Worm (Caenorhabditis elegans) whole organism, L1 larva: Measurements from ENCODE around the gene ZK1128.7.

ENCODE experiments used
- C04F5.9 ChIP-seq: sonication (generic microtip); optimal IDR thresholded peaks from 2 replicates; lab custom pipeline; 2016; ENCODE audit warnings: missing genetic modification characterization, missing compliant biosample characterization
- C34B4.2 ChIP-seq: sonication (generic microtip); optimal IDR thresholded peaks from 2 replicates; lab custom pipeline; 2017; ENCODE audit warnings: mild to moderate bottlenecking, missing genetic modification characterization, missing compliant biosample characterization
- alr-1 ChIP-seq: fragments of 200-800 bp; sonication (Bioruptor generic); optimal IDR thresholded peaks from 2 replicates; lab custom pipeline; 2018; ENCODE audit warnings: borderline replicate concordance, mild to moderate bottlenecking, missing genetic modification characterization, missing compliant biosample characterization
- ama-1 ChIP-seq: fragments of 150-350 bp; optimal IDR thresholded peaks from 2 replicates; lab custom pipeline; 2014
- blmp-1 ChIP-seq: fragments of 150-350 bp; optimal IDR thresholded peaks from 2 replicates; lab custom pipeline; 2014; ENCODE audit warnings: missing biosample characterization, missing genetic modification characterization
- ceh-63 ChIP-seq: fragments of 200-800 bp; sonication (Bioruptor generic); optimal IDR thresholded peaks from 2 replicates; lab custom pipeline; 2018; ENCODE audit warnings: mild to moderate bottlenecking, missing genetic modification characterization, missing compliant biosample characterization
- ceh-8 ChIP-seq: fragments of 200-800 bp; sonication (Bioruptor generic); optimal IDR thresholded peaks from 2 replicates; lab custom pipeline; 2018; ENCODE audit warnings: mild to moderate bottlenecking, missing genetic modification characterization, moderate library complexity, missing compliant biosample characterization
- ceh-82 ChIP-seq, 3 experiments: fragments of 150-350 bp in 1 of 3; sonication (generic microtip) in 2 of 3; optimal IDR thresholded peaks; 2 replicates each; lab custom pipeline; 2014 to 2017; ENCODE audit warnings: missing biosample characterization in 3 of 3, missing genetic modification characterization in 3 of 3
- ceh-88 ChIP-seq: fragments of 200-800 bp; sonication (Bioruptor generic); IDR thresholded peaks from 2 replicates; pipeline ENCODE4 v1.3.6; 2022; ENCODE audit warnings: missing genetic modification characterization, missing compliant biosample characterization
- ceh-90 ChIP-seq: sonication (generic microtip); optimal IDR thresholded peaks from 2 replicates; lab custom pipeline; 2016; ENCODE audit warnings: missing genetic modification characterization, missing compliant biosample characterization
- ces-1 ChIP-seq: fragments of 150-350 bp; optimal IDR thresholded peaks from 2 replicates; lab custom pipeline; 2014; ENCODE audit warnings: missing biosample characterization, missing genetic modification reagents, missing genetic modification characterization
- dpl-1 ChIP-seq, 3 experiments: fragments of 150-350 bp in 2 of 3; sonication (generic microtip) in 1 of 3; optimal IDR thresholded peaks; 2 replicates each; lab custom pipeline; 2014 to 2017; ENCODE audit warnings: missing biosample characterization in 3 of 3, missing genetic modification characterization in 3 of 3, missing genetic modification reagents in 3 of 3
- dsc-1 ChIP-seq: sonication (generic microtip); optimal IDR thresholded peaks from 2 replicates; lab custom pipeline; 2016; ENCODE audit warnings: mild to moderate bottlenecking, missing genetic modification characterization, missing compliant biosample characterization
- efl-1 ChIP-seq, 4 experiments: fragments of 150-350 bp; optimal IDR thresholded peaks in 3 of 4; peaks in 1 of 4; 1 replicate in 1 of 4; 2 replicates in 3 of 4; lab custom pipeline; 2014; ENCODE audit warnings: missing biosample characterization in 2 of 4, missing genetic modification characterization in 2 of 4, missing genetic modification reagents in 2 of 4
- efl-3 ChIP-seq: fragments of 200-800 bp; sonication (Bioruptor generic); optimal IDR thresholded peaks from 2 replicates; lab custom pipeline; 2018; ENCODE audit warnings: mild to moderate bottlenecking, missing genetic modification characterization, missing compliant biosample characterization
- egl-13 ChIP-seq: sonication (generic microtip); optimal IDR thresholded peaks from 2 replicates; lab custom pipeline; 2016; ENCODE audit warnings: missing genotype, missing genetic modification reagents, missing genetic modification characterization, missing compliant biosample characterization
- elt-3 ChIP-seq, 6 experiments: fragments of 150-350 bp in 1 of 6; sonication (generic microtip); optimal IDR thresholded peaks; 2 replicates each; lab custom pipeline; 2017 to 2018; ENCODE audit warnings: missing biosample characterization in 6 of 6, missing genetic modification characterization in 6 of 6, inconsistent platforms in 1 of 6
- ets-5 ChIP-seq: fragments of 200-800 bp; sonication (Bioruptor generic); IDR thresholded peaks from 2 replicates; pipeline ENCODE4 v1.3.6; 2022; ENCODE audit warnings: missing genetic modification characterization, missing compliant biosample characterization
- fkh-4 ChIP-seq: sonication (generic microtip); optimal IDR thresholded peaks from 2 replicates; lab custom pipeline; 2016; ENCODE audit warnings: missing compliant biosample characterization, missing genetic modification characterization, borderline replicate concordance
- fos-1 ChIP-seq: fragments of 150-350 bp; optimal IDR thresholded peaks from 2 replicates; lab custom pipeline; 2014; ENCODE audit warnings: missing biosample characterization, missing genetic modification characterization
- grh-1 ChIP-seq: fragments of 200-800 bp; sonication (Bioruptor generic); IDR thresholded peaks from 2 replicates; pipeline ENCODE4 v1.3.6; 2022; ENCODE audit warnings: missing genetic modification reagents, missing genetic modification characterization, missing compliant biosample characterization
- hlh-17 ChIP-seq: fragments of 200-800 bp; sonication (Bioruptor generic); optimal IDR thresholded peaks from 2 replicates; lab custom pipeline; 2018; ENCODE audit warnings: missing genetic modification characterization, mild to moderate bottlenecking, missing compliant biosample characterization, moderate library complexity, borderline replicate concordance
- hpl-2 ChIP-seq: fragments of 150-350 bp; optimal IDR thresholded peaks from 2 replicates; lab custom pipeline; 2014; ENCODE audit warnings: missing biosample characterization, missing genetic modification reagents, missing genetic modification characterization
- irx-1 ChIP-seq: sonication (generic microtip); optimal IDR thresholded peaks from 2 replicates; lab custom pipeline; 2016; ENCODE audit warnings: missing genetic modification characterization, missing compliant biosample characterization
- isw-1 ChIP-seq: fragments of 200-800 bp; sonication (Bioruptor generic); IDR thresholded peaks from 2 replicates; pipeline ENCODE4 v1.3.6; 2022; ENCODE audit warnings: missing genetic modification characterization, missing compliant biosample characterization
- jun-1 ChIP-seq: fragments of 150-350 bp; optimal IDR thresholded peaks from 2 replicates; lab custom pipeline; 2014; ENCODE audit warnings: missing biosample characterization, missing genetic modification reagents, missing genetic modification characterization
- lin-13 ChIP-seq: fragments of 150-350 bp; optimal IDR thresholded peaks from 2 replicates; lab custom pipeline; 2014; ENCODE audit warnings: missing biosample characterization, missing genetic modification reagents, missing genetic modification characterization
- lin-39 ChIP-seq: fragments of 150-350 bp; optimal IDR thresholded peaks from 2 replicates; lab custom pipeline; 2014; ENCODE audit warnings: missing biosample characterization, missing genetic modification reagents, missing genetic modification characterization
- lsy-2 ChIP-seq, 2 experiments: fragments of 150-350 bp; optimal IDR thresholded peaks; 2 replicates each; lab custom pipeline; 2014; ENCODE audit warnings: missing biosample characterization in 2 of 2, missing genetic modification characterization in 2 of 2
- mab-9 ChIP-seq: fragments of 200-800 bp; sonication (Bioruptor generic); IDR thresholded peaks from 2 replicates; pipeline ENCODE4 v1.3.6; 2022; ENCODE audit warnings: missing genetic modification reagents, missing genetic modification characterization, missing compliant biosample characterization
- nhr-11 ChIP-seq: fragments of 150-350 bp; optimal IDR thresholded peaks from 2 replicates; lab custom pipeline; 2014; ENCODE audit warnings: missing biosample characterization, missing genetic modification characterization
- nhr-20 ChIP-seq: sonication (generic microtip); optimal IDR thresholded peaks from 2 replicates; lab custom pipeline; 2016; ENCODE audit warnings: mild to moderate bottlenecking, missing genetic modification characterization, missing compliant biosample characterization
- nhr-237 ChIP-seq: fragments of 150-350 bp; optimal IDR thresholded peaks from 2 replicates; lab custom pipeline; 2014; ENCODE audit warnings: missing biosample characterization, missing genetic modification characterization
- nhr-28 ChIP-seq: fragments of 150-350 bp; optimal IDR thresholded peaks from 2 replicates; lab custom pipeline; 2014; ENCODE audit warnings: missing biosample characterization, missing genetic modification characterization
- nhr-76 ChIP-seq: sonication (generic microtip); optimal IDR thresholded peaks from 2 replicates; lab custom pipeline; 2017; ENCODE audit warnings: missing biosample characterization, missing genetic modification characterization
- nhr-77 ChIP-seq: fragments of 150-350 bp; optimal IDR thresholded peaks from 2 replicates; lab custom pipeline; 2014; ENCODE audit warnings: missing biosample characterization, missing genetic modification characterization
- pag-3 ChIP-seq: sonication (generic microtip); optimal IDR thresholded peaks from 2 replicates; lab custom pipeline; 2017; ENCODE audit warnings: missing genetic modification characterization, mild to moderate bottlenecking, missing compliant biosample characterization, antibody characterized with exemption, borderline replicate concordance; ENCODE audit not compliant: insufficient read depth
- pax-3 ChIP-seq: fragments of 200-800 bp; sonication (Bioruptor generic); optimal IDR thresholded peaks from 2 replicates; lab custom pipeline; 2018; ENCODE audit warnings: mild to moderate bottlenecking, missing genetic modification characterization, moderate library complexity, missing compliant biosample characterization
- pqm-1 ChIP-seq: sonication (generic microtip); optimal IDR thresholded peaks from 3 replicates; lab custom pipeline; 2017; ENCODE audit warnings: missing biosample characterization, missing genetic modification characterization
- rnt-1 ChIP-seq: sonication (generic microtip); optimal IDR thresholded peaks from 2 replicates; lab custom pipeline; 2016; ENCODE audit warnings: mild to moderate bottlenecking, missing genetic modification characterization, moderate library complexity, missing compliant biosample characterization
- skn-1 ChIP-seq: fragments of 150-350 bp; optimal IDR thresholded peaks from 2 replicates; lab custom pipeline; 2014; ENCODE audit warnings: missing biosample characterization, missing genetic modification characterization
- snpc-4 ChIP-seq: fragments of 150-350 bp; optimal IDR thresholded peaks from 2 replicates; lab custom pipeline; 2014; ENCODE audit warnings: missing biosample characterization, missing genetic modification characterization
- tbx-2 ChIP-seq: sonication (generic microtip); optimal IDR thresholded peaks from 2 replicates; lab custom pipeline; 2016; ENCODE audit warnings: missing genetic modification characterization, missing compliant biosample characterization
- tlp-1 ChIP-seq: fragments of 150-350 bp; optimal IDR thresholded peaks from 2 replicates; lab custom pipeline; 2014; ENCODE audit warnings: missing biosample characterization, missing genetic modification characterization
- unc-62 ChIP-seq: fragments of 150-350 bp; optimal IDR thresholded peaks from 2 replicates; lab custom pipeline; 2014; ENCODE audit warnings: missing biosample characterization, missing genetic modification reagents, missing genetic modification characterization
- unc-98 ChIP-seq: fragments of 200-800 bp; sonication (Bioruptor generic); IDR thresholded peaks from 2 replicates; pipeline ENCODE4 v1.3.6; 2022; ENCODE audit warnings: missing genetic modification characterization, missing compliant biosample characterization
- vab-15 ChIP-seq: sonication (generic microtip); optimal IDR thresholded peaks from 2 replicates; lab custom pipeline; 2017; ENCODE audit warnings: missing genotype, mild to moderate bottlenecking, missing genetic modification characterization, missing compliant biosample characterization
- zag-1 ChIP-seq: fragments of 150-350 bp; optimal IDR thresholded peaks from 2 replicates; lab custom pipeline; 2014; ENCODE audit warnings: missing biosample characterization, missing genetic modification characterization
- zip-4 ChIP-seq: fragments of 200-800 bp; sonication (Bioruptor generic); optimal IDR thresholded peaks from 2 replicates; lab custom pipeline; 2018; ENCODE audit warnings: mild to moderate bottlenecking, missing genetic modification characterization, moderate library complexity, missing compliant biosample characterization
- ztf-11 ChIP-seq, 2 experiments: sonication (generic microtip); optimal IDR thresholded peaks; 2 replicates each; lab custom pipeline; 2016 to 2017; ENCODE audit warnings: missing genetic modification characterization in 2 of 2, missing biosample characterization in 1 of 2, missing compliant biosample characterization in 1 of 2

Gene ZK1128.7

DNA sequence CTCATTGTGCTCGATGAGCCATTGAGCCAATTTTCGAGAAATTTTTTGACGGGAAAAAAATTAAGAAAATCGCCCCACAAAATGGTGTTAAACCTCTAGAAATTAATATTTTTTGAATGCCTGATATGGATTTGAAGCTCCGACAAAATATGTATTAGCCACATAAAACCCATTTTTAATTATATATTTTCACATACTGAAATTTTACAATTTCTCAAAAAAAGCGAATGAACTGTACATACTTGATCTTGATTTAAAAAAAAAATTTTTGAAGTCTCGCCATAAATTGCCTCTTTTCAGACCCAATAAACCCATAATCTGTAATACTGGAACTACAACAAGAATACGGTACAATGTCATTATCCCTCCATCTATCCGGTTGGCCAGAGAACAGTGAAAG lies 15.7 kb downstream of the ZK1128.7 start, which contains the start of gene nac-3:
nac-3 (plus strand) TSS at position 301 of the 400 bp plus-strand sequence.
- no peak for TF ChIP-seq ceh-8 (GFP tag; lab: Kevin White, UChicago)
- no peak for TF ChIP-seq snpc-4 (tag; lab: Kevin White, UChicago)
- no peak for TF ChIP-seq jun-1 (tag; lab: Kevin White, UChicago)
- TF ChIP-seq ama-1 (lab: Kevin White, UChicago), result no peak
- TF ChIP-seq blmp-1 (tag; lab: Kevin White, UChicago), result no peak
- TF ChIP-seq nhr-237, result no peak
- TF ChIP-seq tbx-2, result no peak
- TF ChIP-seq dsc-1 (tag; lab: Kevin White, UChicago), result no peak
- no peak for TF ChIP-seq pag-3 (tag; lab: Kevin White, UChicago)
- TF ChIP-seq lsy-2 (tag; optimal IDR thresholded peaks at IDR 0.05; lab: Kevin White, UChicago), result no peak
- TF ChIP-seq ceh-88, result no peak
- TF ChIP-seq dpl-1 (GFP tag; optimal IDR thresholded peaks at IDR 0.05; lab: Kevin White, UChicago), result no peak
- no peak for TF ChIP-seq fos-1 (tag; lab: Kevin White, UChicago)
- TF ChIP-seq efl-3 (GFP tag; lab: Kevin White, UChicago), result no peak
- TF ChIP-seq isw-1 (GFP tag; lab: Robert Waterston, UW), result no peak

DNA sequence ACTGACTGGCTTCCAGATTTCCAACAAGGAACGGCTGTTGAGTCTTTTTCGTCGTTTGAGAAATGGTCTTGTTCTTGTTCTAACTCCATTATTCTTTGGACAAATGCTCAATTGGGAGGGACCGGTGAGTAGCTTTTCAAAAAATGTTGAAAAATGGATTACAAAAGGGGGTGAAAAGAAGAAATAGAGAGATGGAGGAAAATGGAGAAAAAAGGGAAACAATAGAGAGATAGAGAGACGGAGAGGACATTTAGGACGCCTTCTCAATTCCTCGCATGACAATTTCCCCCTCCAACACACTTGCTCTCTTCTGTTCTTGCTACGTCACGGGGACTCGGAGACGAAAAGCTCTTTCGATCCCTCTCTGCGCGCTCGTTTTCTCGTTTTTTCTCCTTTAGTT lies 16.2 kb downstream of the ZK1128.7 start:
- TF ChIP-seq lin-13 (GFP tag; lab: Kevin White, UChicago) (no peak), ztf-11 (tag; optimal IDR thresholded peaks at IDR 0.05; lab: Kevin White, UChicago) (no peak), ceh-82 (tag; optimal IDR thresholded peaks at IDR 0.05; lab: Kevin White, UChicago) (peak in 2 of 3 experiments; percentile 7 to 71), mab-9 (GFP tag; lab: Robert Waterston, UW) (no peak), egl-13 (tag; lab: Kevin White, UChicago) (peak; percentile 7), vab-15 (tag; lab: Kevin White, UChicago) (no peak), isw-1 (GFP tag; lab: Robert Waterston, UW) (peak; percentile 57), unc-98 (GFP tag; lab: Robert Waterston, UW) (no peak), nhr-76 (tag; lab: Kevin White, UChicago) (no peak), nhr-28 (tag; lab: Kevin White, UChicago) (no peak), ceh-63 (GFP tag; lab: Kevin White, UChicago) (no peak), hpl-2 (no peak), pqm-1 (tag; lab: Kevin White, UChicago) (no peak), unc-62 (GFP tag; lab: Kevin White, UChicago) (no peak), dsc-1 (tag; lab: Kevin White, UChicago) (no peak), nhr-77 (no peak), efl-3 (GFP tag; lab: Kevin White, UChicago) (no peak), nhr-20 (tag; lab: Kevin White, UChicago) (no peak), zip-4 (no peak), zag-1 (tag; lab: Kevin White, UChicago) (no peak), nhr-11 (tag; lab: Kevin White, UChicago) (no peak), tlp-1 (no peak), lsy-2 (tag; optimal IDR thresholded peaks at IDR 0.05; lab: Kevin White, UChicago) (peak; percentile 37 to 64), pax-3 (tag; lab: Kevin White, UChicago) (no peak), fos-1 (tag; lab: Kevin White, UChicago) (no peak), grh-1 (GFP tag; lab: Robert Waterston, UW) (no peak), irx-1 (tag; lab: Kevin White, UChicago) (no peak), elt-3 (tag; optimal IDR thresholded peaks at IDR 0.05; lab: Kevin White, UChicago) (no peak), hlh-17 (no peak), lin-39 (no peak), ces-1 (GFP tag; lab: Kevin White, UChicago) (peak; percentile 42), fkh-4 (tag; lab: Kevin White, UChicago) (no peak), ceh-90 (tag; lab: Kevin White, UChicago) (no peak), rnt-1 (tag; lab: Kevin White, UChicago) (peak; percentile 40), skn-1 (tag; lab: Kevin White, UChicago) (no peak), ets-5 (no peak), C34B4.2 (tag; lab: Kevin White, UChicago) (no peak), efl-1 (optimal IDR thresholded peaks at IDR 0.05; lab: Kevin White, UChicago) (peak; percentile 21 to 47), efl-1 (GFP tag; optimal IDR thresholded peaks at IDR 0.05 in 1 of 2; lab: Kevin White, UChicago) (no peak), C04F5.9 (tag; lab: Kevin White, UChicago) (no peak), tbx-2 (peak; percentile 46), alr-1 (no peak)
